Worm (Caenorhabditis elegans): Measurements from ENCODE around the gene test-1.

The test-1 gene

ce11 chrIV:2172880-2173279 lies 36.1 kb downstream of the test-1 start:
- no peak for TF ChIP-seq ama-1 (optimal IDR thresholded peaks at IDR 0.05)
- no peak for TF ChIP-seq daf-12 (tag; optimal IDR thresholded peaks at IDR 0.05)
- TF ChIP-seq nhr-23 (tag; optimal IDR thresholded peaks at IDR 0.05) = no peak
- TF ChIP-seq fkh-10 (GFP tag; optimal IDR thresholded peaks at IDR 0.05) = peak; percentile 35

- TF ChIP-seq ceh-9 (tag; optimal IDR thresholded peaks at IDR 0.05) (no peak), nhr-12 (tag; optimal IDR thresholded peaks at IDR 0.05) (no peak), ama-1 (optimal IDR thresholded peaks at IDR 0.05) (no peak), sea-2 (GFP tag; optimal IDR thresholded peaks at IDR 0.05) (no peak), pqm-1 (tag; optimal IDR thresholded peaks at IDR 0.05) (no peak), unc-62 (GFP tag; optimal IDR thresholded peaks at IDR 0.05) (no peak), nhr-76 (tag; optimal IDR thresholded peaks at IDR 0.05) (no peak), hmg-11 (tag; optimal IDR thresholded peaks at IDR 0.05) (no peak), fkh-2 (tag; optimal IDR thresholded peaks at IDR 0.05) (no peak), nhr-28 (tag; optimal IDR thresholded peaks at IDR 0.05) (no peak), nhr-67 (tag; optimal IDR thresholded peaks at IDR 0.05) (no peak), jun-1 (tag; optimal IDR thresholded peaks at IDR 0.05) (no peak), ceh-16 (tag; optimal IDR thresholded peaks at IDR 0.05) (no peak), nhr-23 (tag; optimal IDR thresholded peaks at IDR 0.05) (no peak), mml-1 (tag; optimal IDR thresholded peaks at IDR 0.05) (no peak), nhr-25 (tag; optimal IDR thresholded peaks at IDR 0.05) (no peak), pha-4 (tag; optimal IDR thresholded peaks at IDR 0.05) (no peak), lin-15B (tag; optimal IDR thresholded peaks at IDR 0.05) (no peak), ZK546.5 (tag; optimal IDR thresholded peaks at IDR 0.05) (no peak)
Measured at ce11 chrIV:2175291-2175690, 38.5 kb downstream of the test-1 start, which contains the start of gene C54E4.1. C54E4.1 (plus strand) TSS chrIV:2175591.

ce11 chrIV:2177545-2177944 lies 40.8 kb downstream of the test-1 start, which contains the start of gene hrpu-2:
hrpu-2 (plus strand) TSS chrIV:2177896.
- TF ChIP-seq elt-3 (tag; optimal IDR thresholded peaks at IDR 0.05) (no peak), nhr-12 (tag; optimal IDR thresholded peaks at IDR 0.05) (no peak), sea-2 (GFP tag; optimal IDR thresholded peaks at IDR 0.05) (no peak), egl-5 (tag; optimal IDR thresholded peaks at IDR 0.05) (no peak), ZK546.5 (tag; optimal IDR thresholded peaks at IDR 0.05) (no peak), nfya-1 (tag; optimal IDR thresholded peaks at IDR 0.05; ENCODE audit: insufficient read depth) (peak; percentile 84), egl-27 (tag; optimal IDR thresholded peaks at IDR 0.05) (peak; percentile 16), nhr-23 (tag; optimal IDR thresholded peaks at IDR 0.05) (peak; percentile 78), nhr-25 (tag; optimal IDR thresholded peaks at IDR 0.05) (peak; percentile 68), hmg-11 (tag; optimal IDR thresholded peaks at IDR 0.05) (peak; percentile 9), skn-1 (tag; optimal IDR thresholded peaks at IDR 0.05) (peak; percentile 81), mdl-1 (tag; optimal IDR thresholded peaks at IDR 0.05) (no peak), elt-2 (tag; optimal IDR thresholded peaks at IDR 0.05) (peak; percentile 36), ama-1 (optimal IDR thresholded peaks at IDR 0.05) (peak; percentile 24), zag-1 (tag; optimal IDR thresholded peaks at IDR 0.05) (peak; percentile 2), lin-15B (tag; optimal IDR thresholded peaks at IDR 0.05) (peak; percentile 89), nhr-11 (tag; optimal IDR thresholded peaks at IDR 0.05) (peak; percentile 15), fkh-10 (GFP tag; optimal IDR thresholded peaks at IDR 0.05) (peak; percentile 78), nhr-43 (tag; optimal IDR thresholded peaks at IDR 0.05; ENCODE audit: poor library complexity, severe bottlenecking) (peak; percentile 77), fkh-2 (tag; optimal IDR thresholded peaks at IDR 0.05) (no peak), ceh-82 (tag; optimal IDR thresholded peaks at IDR 0.05) (peak; percentile 77), ceh-28 (tag; optimal IDR thresholded peaks at IDR 0.05) (peak; percentile 79), jun-1 (tag; optimal IDR thresholded peaks at IDR 0.05) (peak; percentile 81), R02D3.7 (tag; optimal IDR thresholded peaks at IDR 0.05) (peak; percentile 65), nhr-28 (tag; optimal IDR thresholded peaks at IDR 0.05) (no peak), tbx-2 (tag; optimal IDR thresholded peaks at IDR 0.05) (peak; percentile 79), lin-39 (tag; optimal IDR thresholded peaks at IDR 0.05) (peak; percentile 85), snpc-4 (tag; optimal IDR thresholded peaks at IDR 0.05) (peak; percentile 68), pha-4 (tag; optimal IDR thresholded peaks at IDR 0.05) (peak; percentile 78), lsy-12 (tag; optimal IDR thresholded peaks at IDR 0.05) (peak; percentile 76), nhr-67 (tag; optimal IDR thresholded peaks at IDR 0.05) (no peak)
